Fruit fly (Drosophila melanogaster) whole organism, wandering third instar larva: Measurements from ENCODE around the gene robo2.

Experiments used
- Abd-B ChIP-seq: fragments of >200 bp; optimal IDR thresholded peaks from 2 replicates; lab custom pipeline; 2017; ENCODE audit warnings: missing biosample characterization, missing genetic modification characterization
- CG32264 ChIP-seq: fragments of 200-800 bp; sonication (Bioruptor generic); optimal IDR thresholded peaks from 2 replicates; lab custom pipeline; 2016; ENCODE audit warnings: missing biosample characterization, missing genetic modification characterization
- CG9705 ChIP-seq: fragments of 200-800 bp; sonication (Bioruptor generic); optimal IDR thresholded peaks from 2 replicates; lab custom pipeline; 2018; ENCODE audit warnings: missing biosample characterization, mild to moderate bottlenecking, missing genetic modification characterization
- CrebA ChIP-seq: fragments of 200-800 bp; sonication (Bioruptor generic); optimal IDR thresholded peaks from 2 replicates; lab custom pipeline; 2016; ENCODE audit warnings: missing biosample characterization, mild to moderate bottlenecking, missing genetic modification characterization, borderline replicate concordance
- Dfd ChIP-seq: fragments of >200 bp; optimal IDR thresholded peaks from 2 replicates; lab custom pipeline; 2017; ENCODE audit warnings: missing biosample characterization, missing genetic modification characterization
- GATAd ChIP-seq: sonication (Bioruptor generic); optimal IDR thresholded peaks from 2 replicates; lab custom pipeline; 2016; ENCODE audit warnings: missing biosample characterization, missing genetic modification characterization
- HLH106 ChIP-seq: fragments of 200-800 bp; optimal IDR thresholded peaks from 3 replicates; lab custom pipeline; 2019; ENCODE audit warnings: missing biosample characterization, mild to moderate bottlenecking, missing genetic modification characterization, moderate library complexity
- Hnf4 ChIP-seq: fragments of 200-800 bp; sonication (Bioruptor generic); optimal IDR thresholded peaks from 2 replicates; lab custom pipeline; 2016; ENCODE audit warnings: missing biosample characterization, mild to moderate bottlenecking, missing genetic modification characterization
- Jra ChIP-seq: sonication (Bioruptor generic); optimal IDR thresholded peaks from 2 replicates; lab custom pipeline; 2016; ENCODE audit warnings: missing biosample characterization, missing genetic modification characterization
- Mio ChIP-seq: sonication (Bioruptor generic); optimal IDR thresholded peaks from 2 replicates; lab custom pipeline; 2016; ENCODE audit warnings: missing biosample characterization, missing genetic modification characterization
- N ChIP-seq: fragments of >200 bp; optimal IDR thresholded peaks from 2 replicates; lab custom pipeline; 2018; ENCODE audit warnings: missing biosample characterization, missing external identifiers, missing genetic modification characterization
- OdsH ChIP-seq: fragments of 200-800 bp; sonication (Bioruptor generic); optimal IDR thresholded peaks from 2 replicates; lab custom pipeline; 2016; ENCODE audit warnings: missing biosample characterization, mild to moderate bottlenecking, missing genetic modification characterization
- Sp1 ChIP-seq: fragments of 200-800 bp; sonication (Bioruptor generic); optimal IDR thresholded peaks from 3 replicates; lab custom pipeline; 2019; ENCODE audit warnings: missing biosample characterization, mild to moderate bottlenecking, missing genetic modification characterization, moderate library complexity
- br ChIP-seq: fragments of 200-800 bp; sonication (Bioruptor generic); optimal IDR thresholded peaks from 2 replicates; lab custom pipeline; 2016; ENCODE audit warnings: missing biosample characterization, missing genetic modification characterization
- brk ChIP-seq: fragments of 200-800 bp; sonication (Bioruptor generic); optimal IDR thresholded peaks from 2 replicates; lab custom pipeline; 2016; ENCODE audit warnings: missing biosample characterization, mild to moderate bottlenecking, missing genetic modification characterization
- dl ChIP-seq, 2 experiments: fragments of 175-275, 200-275 bp in 1 of 2; fragments of 200-275 bp in 1 of 2; sonication (Bioruptor generic); optimal IDR thresholded peaks; lab custom pipeline; 2018; ENCODE audit warnings: mild to moderate bottlenecking in 2 of 2, missing biosample characterization in 2 of 2, missing genetic modification characterization in 2 of 2, moderate library complexity in 2 of 2; ENCODE audit not compliant: partially characterized antibody in 2 of 2, insufficient read depth in 1 of 2
- dmrt93B ChIP-seq: fragments of 200-800 bp; sonication (Bioruptor generic); optimal IDR thresholded peaks from 2 replicates; lab custom pipeline; 2018; ENCODE audit warnings: missing biosample characterization, mild to moderate bottlenecking, missing genetic modification characterization
- dsf ChIP-seq: sonication (Bioruptor generic); optimal IDR thresholded peaks from 2 replicates; lab custom pipeline; 2016; ENCODE audit warnings: missing biosample characterization, missing genetic modification characterization, borderline replicate concordance
- ey ChIP-seq: fragments of 200-800 bp; sonication (Bioruptor generic); optimal IDR thresholded peaks from 2 replicates; lab custom pipeline; 2016; ENCODE audit warnings: missing biosample characterization, missing genetic modification characterization
- foxo ChIP-seq, 2 experiments: fragments of 200-800 bp; sonication (Bioruptor generic); optimal IDR thresholded peaks; 2 replicates in 1 of 2; 3 replicates in 1 of 2; lab custom pipeline; 2016 to 2017; ENCODE audit warnings: missing biosample characterization in 2 of 2, missing genetic modification characterization in 2 of 2
- fru ChIP-seq: fragments of 200-800 bp; sonication (Bioruptor generic); optimal IDR thresholded peaks from 3 replicates; lab custom pipeline; 2016; ENCODE audit warnings: missing biosample characterization, mild to moderate bottlenecking, missing genetic modification characterization
- h ChIP-seq: fragments of 200-800 bp; sonication (Bioruptor generic); optimal IDR thresholded peaks from 3 replicates; lab custom pipeline; 2016; ENCODE audit warnings: missing biosample characterization, mild to moderate bottlenecking, missing genetic modification characterization
- jim ChIP-seq: fragments of 175-275, 200-325 bp; sonication (Bioruptor generic); optimal IDR thresholded peaks from 2 replicates; lab custom pipeline; 2016; ENCODE audit warnings: missing biosample characterization, mild to moderate bottlenecking, missing genetic modification characterization
- lola ChIP-seq: fragments of >200 bp; optimal IDR thresholded peaks from 2 replicates; lab custom pipeline; 2017; ENCODE audit warnings: missing biosample characterization, missing genetic modification characterization
- pan ChIP-seq: fragments of >200 bp; optimal IDR thresholded peaks from 2 replicates; lab custom pipeline; 2017
- psq ChIP-seq: fragments of 200-800 bp; sonication (Bioruptor generic); optimal IDR thresholded peaks from 3 replicates; lab custom pipeline; 2017; ENCODE audit warnings: missing biosample characterization, mild to moderate bottlenecking, missing genetic modification characterization, moderate library complexity
- rgr ChIP-seq: fragments of 200-800 bp; sonication (Bioruptor generic); optimal IDR thresholded peaks from 3 replicates; lab custom pipeline; 2016; ENCODE audit warnings: missing biosample characterization, mild to moderate bottlenecking, missing genetic modification characterization
- sage ChIP-seq: fragments of 200-800 bp; sonication (Bioruptor generic); optimal IDR thresholded peaks from 2 replicates; lab custom pipeline; 2016; ENCODE audit warnings: missing biosample characterization, mild to moderate bottlenecking, missing genetic modification characterization
- sv ChIP-seq: fragments of 200-800 bp; sonication (Bioruptor generic); optimal IDR thresholded peaks from 3 replicates; lab custom pipeline; 2016; ENCODE audit warnings: missing biosample characterization, missing genetic modification characterization
- tai ChIP-seq: sonication (Bioruptor generic); optimal IDR thresholded peaks from 2 replicates; lab custom pipeline; 2016; ENCODE audit warnings: missing biosample characterization, missing genetic modification characterization
- usp ChIP-seq: fragments of >200 bp; optimal IDR thresholded peaks from 2 replicates; lab custom pipeline; 2017; ENCODE audit warnings: missing biosample characterization, missing genetic modification characterization
- woc ChIP-seq: sonication (Bioruptor generic); optimal IDR thresholded peaks from 2 replicates; lab custom pipeline; 2016; ENCODE audit warnings: missing biosample characterization, mild to moderate bottlenecking, missing genetic modification characterization

The robo2 gene

DNA sequence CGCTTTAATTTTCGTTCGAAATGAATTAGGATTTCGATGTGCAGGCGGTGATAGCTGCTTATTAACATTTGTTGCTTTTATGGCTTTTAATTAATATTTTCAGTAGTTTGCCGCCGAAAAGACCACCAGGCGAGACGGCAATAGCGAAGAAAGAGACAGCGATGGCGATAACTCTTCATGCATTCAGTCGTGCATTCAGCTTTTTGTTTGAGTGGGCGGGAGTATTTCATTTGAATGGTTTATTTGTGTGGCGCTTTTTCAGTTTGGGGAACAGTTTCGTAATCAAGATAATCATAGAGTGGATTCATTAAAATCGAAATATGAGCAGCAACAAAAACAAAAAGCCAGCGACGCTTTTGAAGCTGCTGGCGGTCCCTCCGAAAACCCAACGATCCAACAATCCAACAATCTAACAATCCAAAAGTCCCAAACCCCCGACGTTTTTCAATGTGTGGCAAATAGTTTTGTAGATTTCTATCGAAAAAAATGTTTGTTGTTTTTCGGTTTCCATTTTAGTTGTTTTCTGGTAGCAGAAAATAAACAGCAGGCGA lies 3.7 kb upstream of the robo2 start:
- TF ChIP-seq Abd-B: no peak
- no peak for TF ChIP-seq h (GFP tag; lab: Kevin White, UChicago)
- TF ChIP-seq OdsH: no peak
- TF ChIP-seq jim (GFP tag; lab: Kevin White, UChicago): no peak
- no peak for TF ChIP-seq dsf (GFP tag; lab: Kevin White, UChicago)
- no peak for TF ChIP-seq sage
- no peak for TF ChIP-seq HLH106 (tag; lab: Kevin White, UChicago)
- TF ChIP-seq usp (GFP tag; lab: Kevin White, UChicago): no peak
- no peak for TF ChIP-seq CG9705 (GFP tag; lab: Kevin White, UChicago)
- TF ChIP-seq sv: no peak
- no peak for TF ChIP-seq Dfd (GFP tag; lab: Kevin White, UChicago)
- TF ChIP-seq pan (lab: Kevin White, UChicago): no peak
- TF ChIP-seq dl (GFP tag; optimal IDR thresholded peaks at IDR 0.05; lab: Kevin White, UChicago; ENCODE audit: insufficient read depth in 1 of 2, partially characterized antibody in 2 of 2): no peak
- TF ChIP-seq woc: no peak
- no peak for TF ChIP-seq foxo (GFP tag; optimal IDR thresholded peaks at IDR 0.05; lab: Kevin White, UChicago)
- no peak for TF ChIP-seq GATAd (GFP tag; lab: Kevin White, UChicago)

DNA sequence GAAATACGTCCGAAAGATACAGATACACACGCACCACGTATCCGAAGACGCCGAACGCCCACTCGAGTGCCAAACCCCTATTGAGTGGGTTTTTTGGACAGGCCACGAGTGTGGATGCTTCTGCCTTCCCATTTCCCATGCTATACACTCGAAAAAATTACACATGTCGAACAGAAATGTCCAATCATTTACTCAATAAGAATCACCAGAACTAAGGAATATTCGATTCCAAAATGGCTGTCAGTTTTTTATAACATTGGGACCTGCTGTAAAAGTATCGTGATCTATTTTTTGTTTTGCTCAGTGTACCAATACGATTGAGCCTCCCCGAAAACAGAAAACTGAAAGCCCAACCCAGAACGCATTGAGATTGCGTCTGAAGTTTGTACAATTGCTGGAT lies 2.5 kb upstream of the robo2 start:
- TF ChIP-seq GATAd (GFP tag; lab: Kevin White, UChicago): no peak
- no peak for TF ChIP-seq pan (lab: Kevin White, UChicago)
- peak; percentile 63 for TF ChIP-seq Hnf4 (GFP tag; lab: Kevin White, UChicago)
- TF ChIP-seq br (GFP tag; lab: Kevin White, UChicago): peak; percentile 68
- TF ChIP-seq CrebA (GFP tag; lab: Kevin White, UChicago): no peak
- TF ChIP-seq ey (GFP tag; lab: Kevin White, UChicago): peak; percentile 72
- TF ChIP-seq psq (GFP tag; lab: Kevin White, UChicago): peak; percentile 54
- peak; percentile 71 for TF ChIP-seq fru (GFP tag; lab: Kevin White, UChicago)
- no peak for TF ChIP-seq jim (GFP tag; lab: Kevin White, UChicago)
- TF ChIP-seq Mio (GFP tag; lab: Kevin White, UChicago): no peak
- TF ChIP-seq usp (GFP tag; lab: Kevin White, UChicago): no peak
- TF ChIP-seq dmrt93B: peak; percentile 30
- TF ChIP-seq foxo (GFP tag; optimal IDR thresholded peaks at IDR 0.05; lab: Kevin White, UChicago): peak in 1 of 2 experiments; percentile 77
- TF ChIP-seq h (GFP tag; lab: Kevin White, UChicago): peak; percentile 81
- peak; percentile 55 for TF ChIP-seq Sp1 (GFP tag; lab: Kevin White, UChicago)
- TF ChIP-seq sage: peak; percentile 74
- peak; percentile 69 for TF ChIP-seq rgr (GFP tag; lab: Kevin White, UChicago)
- peak; percentile 40 for TF ChIP-seq HLH106 (tag; lab: Kevin White, UChicago)
- TF ChIP-seq N: no peak
- TF ChIP-seq OdsH: peak; percentile 64
- peak; percentile 13 for TF ChIP-seq CG32264 (GFP tag; lab: Kevin White, UChicago)
- no peak for TF ChIP-seq lola (GFP tag; lab: Kevin White, UChicago)
- TF ChIP-seq Abd-B: no peak
- TF ChIP-seq woc: peak; percentile 49
- TF ChIP-seq tai (GFP tag; lab: Kevin White, UChicago): no peak
- no peak for TF ChIP-seq Jra (GFP tag; lab: Kevin White, UChicago)
- TF ChIP-seq brk: peak; percentile 6
- TF ChIP-seq sv: peak; percentile 56

DNA sequence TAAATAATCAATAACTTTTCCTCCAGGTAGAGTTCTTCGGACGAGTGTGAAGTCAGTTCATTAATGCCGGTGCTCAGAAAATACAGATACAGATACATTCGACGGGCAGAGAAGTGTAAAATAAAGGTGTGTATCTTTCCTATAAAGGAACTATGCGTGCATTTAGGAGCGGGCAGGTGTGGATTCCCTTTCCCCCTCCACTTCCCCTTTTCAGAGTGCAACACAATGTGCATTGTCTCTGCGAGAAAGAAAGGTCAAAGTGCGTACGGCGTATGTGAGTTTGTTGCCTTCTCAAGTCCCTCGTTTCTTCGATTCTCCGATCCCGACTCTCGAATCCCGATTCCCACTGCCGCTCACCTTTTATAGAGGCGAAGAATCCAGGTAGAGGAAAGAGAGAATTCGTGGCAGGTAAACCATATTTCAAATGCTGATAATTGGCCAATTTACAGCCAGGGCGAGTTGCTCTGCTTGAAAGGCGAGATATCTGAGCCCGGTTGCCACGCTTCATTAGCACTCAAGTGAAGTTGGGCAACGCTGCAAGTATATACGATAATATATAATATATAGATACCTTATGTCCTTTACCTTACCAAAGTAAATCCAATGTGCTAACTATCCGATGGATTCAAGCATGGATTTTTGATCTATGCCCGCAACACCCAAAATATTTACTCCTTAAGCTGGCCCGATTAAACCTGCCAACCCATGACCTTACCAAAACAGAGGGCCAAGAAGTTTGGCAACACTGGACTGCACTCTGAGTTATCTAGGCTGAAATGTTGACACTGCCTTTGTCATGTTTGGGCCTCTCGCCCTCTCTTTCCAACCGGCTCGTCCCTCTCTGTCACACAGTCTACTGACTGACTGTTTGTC lies 1.4 kb upstream of the robo2 start:
- TF ChIP-seq lola (GFP tag; lab: Kevin White, UChicago) (no peak), jim (GFP tag; lab: Kevin White, UChicago) (no peak), Jra (GFP tag; lab: Kevin White, UChicago) (no peak), brk (no peak), psq (GFP tag; lab: Kevin White, UChicago) (no peak), foxo (GFP tag; optimal IDR thresholded peaks at IDR 0.05; lab: Kevin White, UChicago) (no peak)
